Worm (Caenorhabditis elegans): ENCODE data around the gene syx-18.

Gene syx-18

ce11 chrV:6606197-6606596, 49.1 kb downstream of the syx-18 start:
- TF ChIP-seq ztf-11 (tag; optimal IDR thresholded peaks at IDR 0.05) (no peak), peb-1 (tag; optimal IDR thresholded peaks at IDR 0.05) (no peak), sma-3 (GFP tag; optimal IDR thresholded peaks at IDR 0.05) (no peak), ztf-4 (tag; optimal IDR thresholded peaks at IDR 0.05) (no peak), ztf-1 (GFP tag; conservative IDR thresholded peaks at IDR 0.05) (no peak), mab-5 (tag; optimal IDR thresholded peaks at IDR 0.05) (no peak), dmd-4 (tag; optimal IDR thresholded peaks at IDR 0.05) (no peak), lin-11 (tag; optimal IDR thresholded peaks at IDR 0.05) (no peak), sem-4 (tag; optimal IDR thresholded peaks at IDR 0.05) (no peak), nhr-6 (tag; optimal IDR thresholded peaks at IDR 0.05) (no peak), skn-1 (tag; optimal IDR thresholded peaks at IDR 0.05) (peak; percentile 48), mdl-1 (tag; optimal IDR thresholded peaks at IDR 0.05) (no peak), crh-2 (tag; optimal IDR thresholded peaks at IDR 0.05) (no peak), aly-2 (tag; optimal IDR thresholded peaks at IDR 0.05) (no peak), zag-1 (tag; optimal IDR thresholded peaks at IDR 0.05) (no peak), R02D3.7 (tag; optimal IDR thresholded peaks at IDR 0.05) (no peak), nhr-129 (tag; optimal IDR thresholded peaks at IDR 0.05) (no peak), nhr-10 (tag; optimal IDR thresholded peaks at IDR 0.05) (no peak), alr-1 (tag; optimal IDR thresholded peaks at IDR 0.05) (no peak), snpc-4 (tag; optimal IDR thresholded peaks at IDR 0.05) (no peak), elt-3 (tag; optimal IDR thresholded peaks at IDR 0.05) (no peak), fos-1 (tag; optimal IDR thresholded peaks at IDR 0.05) (peak; percentile 88), nhr-25 (tag; optimal IDR thresholded peaks at IDR 0.05) (no peak), sma-9 (GFP tag; optimal IDR thresholded peaks at IDR 0.05) (no peak), sma-9 (tag; optimal IDR thresholded peaks at IDR 0.05) (no peak), Y55F3AM.14 (GFP tag; optimal IDR thresholded peaks at IDR 0.05) (no peak), F13H6.1 (tag; optimal IDR thresholded peaks at IDR 0.05) (no peak), nhr-12 (tag; optimal IDR thresholded peaks at IDR 0.05) (no peak), blmp-1 (tag; optimal IDR thresholded peaks at IDR 0.05; ENCODE audit: insufficient read depth) (no peak), nhr-21 (tag; optimal IDR thresholded peaks at IDR 0.05) (no peak), unc-39 (tag; optimal IDR thresholded peaks at IDR 0.05) (no peak), unc-55 (GFP tag; optimal IDR thresholded peaks at IDR 0.05) (peak; percentile 76), unc-62 (GFP tag; optimal IDR thresholded peaks at IDR 0.05) (no peak), gmeb-1 (tag; optimal IDR thresholded peaks at IDR 0.05) (peak; percentile 47)

- no peak for TF ChIP-seq nhr-77 (tag; optimal IDR thresholded peaks at IDR 0.05)
- no peak for TF ChIP-seq blmp-1 (tag; optimal IDR thresholded peaks at IDR 0.05; ENCODE audit: insufficient read depth)
- no peak for TF ChIP-seq gmeb-1 (tag; optimal IDR thresholded peaks at IDR 0.05)
- no peak for TF ChIP-seq unc-39 (tag; optimal IDR thresholded peaks at IDR 0.05)
- no peak for TF ChIP-seq ztf-4 (tag; optimal IDR thresholded peaks at IDR 0.05)
- TF ChIP-seq peb-1 (tag; optimal IDR thresholded peaks at IDR 0.05), result no peak
- TF ChIP-seq nhr-129 (tag; optimal IDR thresholded peaks at IDR 0.05), result no peak
- no peak for TF ChIP-seq Y55F3AM.14 (GFP tag; optimal IDR thresholded peaks at IDR 0.05)
- TF ChIP-seq dmd-4 (tag; optimal IDR thresholded peaks at IDR 0.05), result no peak
- no peak for TF ChIP-seq elt-3 (tag; optimal IDR thresholded peaks at IDR 0.05)
Measured at ce11 chrV:6605275-6605674, 50.0 kb downstream of the syx-18 start, which contains the start of gene ZK1055.7. Gene ZK1055.7, minus strand, starts transcription at chrV:6605375.

Data from whole organism, L2 larva.